Worm (Caenorhabditis elegans) whole organism, midembryonic: ENCODE measurements around the gene rheb-1.
"Not testable (repeated sequence)": the region's sequence is repeated elsewhere in the genome, so short reads cannot be mapped to it uniquely, and the experiment has no call there.

Source experiments
- klf-2 ChIP-seq: fragments of 200-800 bp; sonication (Bioruptor generic); conservative IDR thresholded peaks from 2 replicates; pipeline ENCODE4 v1.3.6; 2022; ENCODE audit warnings: missing genetic modification reagents, missing genetic modification characterization, missing compliant biosample characterization
- med-1 ChIP-seq: sonication (generic microtip); optimal IDR thresholded peaks from 2 replicates; lab custom pipeline; 2017; ENCODE audit warnings: missing genetic modification characterization, mild to moderate bottlenecking, missing compliant biosample characterization, antibody characterized with exemption, missing genetic modification reagents; ENCODE audit not compliant: insufficient read depth
- ref-1 ChIP-seq: fragments of 200-800 bp; sonication (Bioruptor generic); conservative IDR thresholded peaks from 2 replicates; pipeline ENCODE4 v1.3.6; 2022; ENCODE audit warnings: missing genetic modification reagents, missing genetic modification characterization, missing compliant biosample characterization
- tab-1 ChIP-seq: fragments of 200-800 bp; sonication (Bioruptor generic); IDR thresholded peaks from 2 replicates; pipeline ENCODE4 v1.3.6; 2022; ENCODE audit warnings: missing genetic modification characterization, missing compliant biosample characterization

ce11 chrIII:9445699-9446098, 10.1 kb downstream of the rheb-1 start:
- TF ChIP-seq ref-1 (GFP tag; lab: Robert Waterston, UW); klf-2; med-1 (GFP tag; lab: Kevin White, UChicago); tab-1 (GFP tag; lab: Robert Waterston, UW): not testable (repeated sequence)
